Worm (Caenorhabditis elegans) whole organism, L4/young adult: ENCODE results near the gene K07H8.12.

Experiments used
- W03F9.2 ChIP-seq: fragments of 150-350 bp; optimal IDR thresholded peaks from 2 replicates; lab custom pipeline; 2014; ENCODE audit warnings: missing biosample characterization, missing genetic modification characterization
- dao-5 ChIP-seq: sonication (generic microtip); optimal IDR thresholded peaks from 2 replicates; lab custom pipeline; 2016; ENCODE audit warnings: missing genotype, missing genetic modification characterization, moderate library complexity, missing compliant biosample characterization
- him-1 ChIP-seq: sonication (generic microtip); optimal IDR thresholded peaks from 2 replicates; lab custom pipeline; 2016; ENCODE audit warnings: missing genotype, missing genetic modification reagents, missing genetic modification characterization, missing compliant biosample characterization

K07H8.12 gene

ce11 chrIV:8232428-8232827 lies 44.1 kb downstream of the K07H8.12 start:
- no peak for TF ChIP-seq dao-5 (tag; lab: Kevin White, UChicago)
- TF ChIP-seq him-1: no peak
- no peak for TF ChIP-seq W03F9.2 (tag; lab: Kevin White, UChicago)

- TF ChIP-seq dao-5 (tag; lab: Kevin White, UChicago): no peak
- TF ChIP-seq him-1: no peak
- TF ChIP-seq W03F9.2 (tag; lab: Kevin White, UChicago): no peak
These were observed 47.0 kb downstream of the K07H8.12 start for ce11 chrIV:8229523-8229922.

- TF ChIP-seq W03F9.2 (tag; lab: Kevin White, UChicago) (no peak), him-1 (no peak), dao-5 (tag; lab: Kevin White, UChicago) (no peak)
These were observed 50.0 kb downstream of the K07H8.12 start for ce11 chrIV:8226474-8226873.
